Worm (Caenorhabditis elegans) whole organism, late embryonic: Measurements from ENCODE around the gene Y57G11C.31.

Source experiments
- C38D4.7 ChIP-seq: fragments of 200-800 bp; sonication (Bioruptor generic); optimal IDR thresholded peaks from 2 replicates; lab custom pipeline; 2018; ENCODE audit warnings: mild to moderate bottlenecking, missing genetic modification characterization, moderate library complexity, missing compliant biosample characterization
- F13H6.1 ChIP-seq: sonication (generic microtip); optimal IDR thresholded peaks from 2 replicates; lab custom pipeline; 2016; ENCODE audit warnings: missing genetic modification characterization, missing compliant biosample characterization
- K09A11.1 ChIP-seq: sonication (generic microtip); optimal IDR thresholded peaks from 2 replicates; lab custom pipeline; 2017; ENCODE audit warnings: antibody characterized with exemption, mild to moderate bottlenecking, missing genetic modification characterization, missing compliant biosample characterization; ENCODE audit not compliant: insufficient read depth
- ama-1 ChIP-seq: fragments of 150-350 bp; optimal IDR thresholded peaks from 2 replicates; lab custom pipeline; 2014
- ceh-14 ChIP-seq: sonication (generic microtip); optimal IDR thresholded peaks from 2 replicates; lab custom pipeline; 2016; ENCODE audit warnings: missing genotype, missing genetic modification characterization, missing compliant biosample characterization
- ceh-18 ChIP-seq: sonication (generic microtip); optimal IDR thresholded peaks from 2 replicates; lab custom pipeline; 2016; ENCODE audit warnings: missing genetic modification characterization, missing compliant biosample characterization
- ceh-19 ChIP-seq: fragments of 200-800 bp; sonication (Bioruptor generic); optimal IDR thresholded peaks from 2 replicates; lab custom pipeline; 2018; ENCODE audit warnings: mild to moderate bottlenecking, missing genetic modification characterization, missing compliant biosample characterization
- ceh-2 ChIP-seq: sonication (generic microtip); optimal IDR thresholded peaks from 2 replicates; lab custom pipeline; 2016; ENCODE audit warnings: missing genotype, missing genetic modification characterization, missing compliant biosample characterization
- ceh-22 ChIP-seq: sonication (generic microtip); optimal IDR thresholded peaks from 2 replicates; lab custom pipeline; 2017; ENCODE audit warnings: missing biosample characterization, missing genetic modification characterization
- ceh-30 ChIP-seq: fragments of 150-350 bp; optimal IDR thresholded peaks from 2 replicates; lab custom pipeline; 2014; ENCODE audit warnings: missing biosample characterization, missing genetic modification characterization
- ceh-31 ChIP-seq: sonication (generic microtip); optimal IDR thresholded peaks from 2 replicates; lab custom pipeline; 2016; ENCODE audit warnings: missing genetic modification characterization, missing compliant biosample characterization
- ceh-45 ChIP-seq: fragments of 200-800 bp; sonication (Bioruptor generic); IDR thresholded peaks from 2 replicates; pipeline ENCODE4 v1.3.6; 2022; ENCODE audit warnings: missing genetic modification reagents, missing genetic modification characterization, missing compliant biosample characterization
- ceh-48 ChIP-seq: sonication (generic microtip); optimal IDR thresholded peaks from 2 replicates; lab custom pipeline; 2016; ENCODE audit warnings: missing genetic modification characterization, inconsistent platforms, missing compliant biosample characterization
- ceh-9 ChIP-seq: sonication (generic microtip); optimal IDR thresholded peaks from 2 replicates; lab custom pipeline; 2016; ENCODE audit warnings: mild to moderate bottlenecking, missing genetic modification characterization, inconsistent platforms, missing compliant biosample characterization
- che-1 ChIP-seq: sonication (generic microtip); optimal IDR thresholded peaks from 2 replicates; lab custom pipeline; 2016; ENCODE audit warnings: mild to moderate bottlenecking, missing genetic modification characterization, missing compliant biosample characterization
- dve-1 ChIP-seq: sonication (generic microtip); optimal IDR thresholded peaks from 2 replicates; lab custom pipeline; 2017; ENCODE audit warnings: antibody characterized with exemption, mild to moderate bottlenecking, missing genetic modification characterization, missing compliant biosample characterization
- elt-2 ChIP-seq: sonication (generic microtip); optimal IDR thresholded peaks from 2 replicates; lab custom pipeline; 2016; ENCODE audit warnings: missing genetic modification reagents, missing genetic modification characterization, missing compliant biosample characterization
- elt-4 ChIP-seq: sonication (generic microtip); optimal IDR thresholded peaks from 2 replicates; lab custom pipeline; 2016; ENCODE audit warnings: missing genetic modification characterization, missing compliant biosample characterization
- fkh-10 ChIP-seq: fragments of 150-350 bp; optimal IDR thresholded peaks from 2 replicates; lab custom pipeline; 2014; ENCODE audit warnings: missing biosample characterization, missing genetic modification reagents, missing genetic modification characterization
- fkh-6 ChIP-seq: sonication (generic microtip); optimal IDR thresholded peaks from 2 replicates; lab custom pipeline; 2016; ENCODE audit warnings: missing genetic modification characterization, missing compliant biosample characterization
- hlh-30 ChIP-seq: sonication (generic microtip); optimal IDR thresholded peaks from 2 replicates; lab custom pipeline; 2017; ENCODE audit warnings: antibody characterized with exemption, missing genetic modification characterization, missing compliant biosample characterization; ENCODE audit not compliant: insufficient read depth
- hlh-6 ChIP-seq: sonication (generic microtip); optimal IDR thresholded peaks from 2 replicates; lab custom pipeline; 2016; ENCODE audit warnings: missing genotype, missing genetic modification characterization, missing compliant biosample characterization
- hlh-8 ChIP-seq: sonication (generic microtip); optimal IDR thresholded peaks from 2 replicates; lab custom pipeline; 2016; ENCODE audit warnings: missing genotype, missing genetic modification characterization, missing compliant biosample characterization
- lim-6 ChIP-seq: sonication (generic microtip); optimal IDR thresholded peaks from 2 replicates; lab custom pipeline; 2016; ENCODE audit warnings: missing genetic modification characterization, missing compliant biosample characterization
- nfya-1 ChIP-seq: sonication (generic microtip); optimal IDR thresholded peaks from 2 replicates; lab custom pipeline; 2017; ENCODE audit warnings: missing genetic modification characterization, mild to moderate bottlenecking, missing compliant biosample characterization, antibody characterized with exemption, moderate library complexity
- nhr-11 ChIP-seq: fragments of 150-350 bp; optimal IDR thresholded peaks from 2 replicates; lab custom pipeline; 2014; ENCODE audit warnings: missing biosample characterization, missing genetic modification characterization
- nhr-232 ChIP-seq: sonication (generic microtip); optimal IDR thresholded peaks from 2 replicates; lab custom pipeline; 2016; ENCODE audit warnings: missing genetic modification characterization, missing compliant biosample characterization
- npax-4 ChIP-seq: sonication (generic microtip); optimal IDR thresholded peaks from 2 replicates; lab custom pipeline; 2016; ENCODE audit warnings: missing genetic modification characterization, missing compliant biosample characterization
- odd-2 ChIP-seq: sonication (generic microtip); optimal IDR thresholded peaks from 2 replicates; lab custom pipeline; 2017; ENCODE audit warnings: antibody characterized with exemption, mild to moderate bottlenecking, missing genetic modification characterization, missing compliant biosample characterization
- pag-3 ChIP-seq: sonication (generic microtip); optimal IDR thresholded peaks from 2 replicates; lab custom pipeline; 2016; ENCODE audit warnings: missing compliant biosample characterization, missing genetic modification characterization, borderline replicate concordance
- pat-9 ChIP-seq: fragments of 200-800 bp; sonication (Bioruptor generic); optimal IDR thresholded peaks from 2 replicates; lab custom pipeline; 2018; ENCODE audit warnings: mild to moderate bottlenecking, missing genetic modification characterization, moderate library complexity, missing compliant biosample characterization
- pax-1 ChIP-seq: fragments of 150-350 bp; optimal IDR thresholded peaks from 2 replicates; lab custom pipeline; 2014; ENCODE audit warnings: missing biosample characterization, missing genetic modification characterization
- pqm-1 ChIP-seq: sonication (generic microtip); optimal IDR thresholded peaks from 2 replicates; lab custom pipeline; 2016; ENCODE audit warnings: missing genetic modification characterization, missing compliant biosample characterization
- pros-1 ChIP-seq: fragments of 150-350 bp; optimal IDR thresholded peaks from 2 replicates; lab custom pipeline; 2014; ENCODE audit warnings: missing biosample characterization, missing genetic modification reagents, missing genetic modification characterization
- rnt-1 ChIP-seq: sonication (generic microtip); optimal IDR thresholded peaks from 2 replicates; lab custom pipeline; 2016; ENCODE audit warnings: missing genetic modification characterization, missing compliant biosample characterization
- sdc-2 ChIP-seq: sonication (generic microtip); optimal IDR thresholded peaks from 2 replicates; lab custom pipeline; 2016; ENCODE audit warnings: missing genotype, missing genetic modification characterization, missing compliant biosample characterization
- syd-9 ChIP-seq: sonication (generic microtip); optimal IDR thresholded peaks from 2 replicates; lab custom pipeline; 2016; ENCODE audit warnings: mild to moderate bottlenecking, missing genetic modification characterization, moderate library complexity, missing compliant biosample characterization
- tbx-2 ChIP-seq: sonication (generic microtip); optimal IDR thresholded peaks from 2 replicates; lab custom pipeline; 2016; ENCODE audit warnings: missing genetic modification characterization, missing compliant biosample characterization
- ttx-3 ChIP-seq: sonication (generic microtip); optimal IDR thresholded peaks from 2 replicates; lab custom pipeline; 2016; ENCODE audit warnings: missing genetic modification reagents, missing genetic modification characterization, missing compliant biosample characterization
- unc-3 ChIP-seq, 2 experiments: fragments of 200-800 bp in 1 of 2; sonication (Bioruptor generic) in 1 of 2; sonication (generic microtip) in 1 of 2; conservative IDR thresholded peaks in 1 of 2; optimal IDR thresholded peaks in 1 of 2; 2 replicates each; pipeline versions ENCODE4 v1.3.6 to Lab custom; 2016 to 2022; ENCODE audit warnings: missing compliant biosample characterization in 2 of 2, missing genetic modification characterization in 2 of 2, missing genetic modification reagents in 1 of 2
- zip-5 ChIP-seq: sonication (generic microtip); optimal IDR thresholded peaks from 2 replicates; lab custom pipeline; 2016; ENCODE audit warnings: missing genetic modification characterization, missing compliant biosample characterization

Gene Y57G11C.31

ce11 chrIV:14677095-14677633 lies at the start of gene Y57G11C.31:
Y57G11C.31 (plus strand) TSS chrIV:14677370.
- TF ChIP-seq ceh-22 (tag; lab: Kevin White, UChicago) (no peak), ceh-31 (no peak), ceh-45 (GFP tag; lab: Robert Waterston, UW) (no peak), ceh-9 (tag; lab: Kevin White, UChicago) (no peak), syd-9 (tag; lab: Kevin White, UChicago) (no peak), pax-1 (no peak), tbx-2 (no peak), ceh-19 (GFP tag; lab: Kevin White, UChicago) (no peak), ceh-30 (tag; lab: Kevin White, UChicago) (no peak), npax-4 (tag; lab: Kevin White, UChicago) (no peak), K09A11.1 (no peak), ceh-48 (tag; lab: Kevin White, UChicago) (no peak), zip-5 (tag; lab: Kevin White, UChicago) (no peak), dve-1 (no peak), rnt-1 (tag; lab: Kevin White, UChicago) (no peak)

- no peak for TF ChIP-seq ceh-14 (tag; lab: Kevin White, UChicago)
- TF ChIP-seq ceh-45 (GFP tag; lab: Robert Waterston, UW), result no peak
- no peak for TF ChIP-seq ama-1 (lab: Kevin White, UChicago)
Measured at ce11 chrIV:14631726-14632125, 45.4 kb upstream of the Y57G11C.31 start.

- no peak for TF ChIP-seq rnt-1 (tag; lab: Kevin White, UChicago)
- no peak for TF ChIP-seq K09A11.1
- no peak for TF ChIP-seq odd-2 (tag; lab: Kevin White, UChicago)
- TF ChIP-seq ceh-18, result no peak
- TF ChIP-seq sdc-2 (tag; lab: Kevin White, UChicago), result no peak
- no peak for TF ChIP-seq pag-3
Measured at ce11 chrIV:14632799-14633198, 44.4 kb upstream of the Y57G11C.31 start, which contains the start of gene irld-4. irld-4 (plus strand) TSS chrIV:14633099.

ce11 chrIV:14634826-14635225 lies 42.3 kb upstream of the Y57G11C.31 start, which contains the start of gene ule-2:
ule-2 (plus strand) TSS chrIV:14635126.
- TF ChIP-seq unc-3 (GFP tag; conservative IDR thresholded peaks at IDR 0.05; lab: Robert Waterston, UW) (no peak), unc-3 (tag; optimal IDR thresholded peaks at IDR 0.05; lab: Kevin White, UChicago) (no peak), hlh-8 (tag; lab: Kevin White, UChicago) (no peak), ttx-3 (tag; lab: Kevin White, UChicago) (no peak), npax-4 (tag; lab: Kevin White, UChicago) (no peak), nhr-11 (tag; lab: Kevin White, UChicago) (no peak), pqm-1 (no peak), F13H6.1 (tag; lab: Kevin White, UChicago) (no peak), che-1 (tag; lab: Kevin White, UChicago) (no peak), ceh-48 (tag; lab: Kevin White, UChicago) (no peak), pros-1 (no peak), elt-2 (tag; lab: Kevin White, UChicago) (no peak), ceh-45 (GFP tag; lab: Robert Waterston, UW) (no peak), ceh-2 (no peak), C38D4.7 (GFP tag; lab: Kevin White, UChicago) (no peak), syd-9 (tag; lab: Kevin White, UChicago) (no peak), ceh-9 (tag; lab: Kevin White, UChicago) (no peak)

- no peak for TF ChIP-seq fkh-10
- TF ChIP-seq che-1 (tag; lab: Kevin White, UChicago), result no peak
- no peak for TF ChIP-seq lim-6
- TF ChIP-seq fkh-6, result no peak
- TF ChIP-seq syd-9 (tag; lab: Kevin White, UChicago), result no peak
- no peak for TF ChIP-seq nhr-11 (tag; lab: Kevin White, UChicago)
- TF ChIP-seq ceh-48 (tag; lab: Kevin White, UChicago), result no peak
- TF ChIP-seq pat-9 (tag; lab: Kevin White, UChicago), result no peak
- no peak for TF ChIP-seq elt-4 (tag; lab: Kevin White, UChicago)
- no peak for TF ChIP-seq nfya-1 (tag; lab: Kevin White, UChicago)
- TF ChIP-seq ceh-2, result no peak
- TF ChIP-seq hlh-6 (tag; lab: Kevin White, UChicago), result no peak
- no peak for TF ChIP-seq nhr-232
- no peak for TF ChIP-seq hlh-30
- no peak for TF ChIP-seq pag-3
- TF ChIP-seq, all 69 proteins: peak for 0
Measured at ce11 chrIV:14637413-14637812, 39.8 kb upstream of the Y57G11C.31 start, which contains the start of gene srlf-27. srlf-27 (plus strand) TSS chrIV:14637713.
